Worm (Caenorhabditis elegans) whole organism, L3 larva: ENCODE results near the gene F59B2.8.
"Not testable (repeated sequence)": the region's sequence is repeated elsewhere in the genome, so short reads cannot be mapped to it uniquely, and the experiment has no call there.

Source experiments
- R02D3.7 ChIP-seq: fragments of 150-350 bp; optimal IDR thresholded peaks from 2 replicates; lab custom pipeline; 2014; ENCODE audit warnings: missing biosample characterization, missing genetic modification characterization
- ZK546.5 ChIP-seq: sonication (generic microtip); optimal IDR thresholded peaks from 2 replicates; lab custom pipeline; 2017; ENCODE audit warnings: missing biosample characterization, missing genetic modification characterization
- ama-1 ChIP-seq: fragments of 150-350 bp; optimal IDR thresholded peaks from 2 replicates; lab custom pipeline; 2018
- ceh-28 ChIP-seq: fragments of 150-350 bp; optimal IDR thresholded peaks from 2 replicates; lab custom pipeline; 2014; ENCODE audit warnings: missing biosample characterization, missing genetic modification reagents, missing genetic modification characterization
- ceh-82 ChIP-seq: fragments of 150-350 bp; optimal IDR thresholded peaks from 2 replicates; lab custom pipeline; 2014; ENCODE audit warnings: missing biosample characterization, missing genetic modification characterization
- ceh-9 ChIP-seq: sonication (generic microtip); optimal IDR thresholded peaks from 2 replicates; lab custom pipeline; 2018; ENCODE audit warnings: missing biosample characterization, missing genetic modification characterization
- egl-27 ChIP-seq: sonication (generic microtip); optimal IDR thresholded peaks from 4 replicates; lab custom pipeline; 2017; ENCODE audit warnings: missing biosample characterization, missing genetic modification reagents, missing genetic modification characterization
- elt-1 ChIP-seq: fragments of 150-350 bp; optimal IDR thresholded peaks from 2 replicates; lab custom pipeline; 2014; ENCODE audit warnings: missing biosample characterization, missing genetic modification characterization
- elt-2 ChIP-seq: sonication (generic microtip); optimal IDR thresholded peaks from 2 replicates; lab custom pipeline; 2016; ENCODE audit warnings: missing genetic modification reagents, mild to moderate bottlenecking, missing genetic modification characterization, missing compliant biosample characterization
- eor-1 ChIP-seq, 2 experiments: fragments of 150-350 bp; optimal IDR thresholded peaks; 2 replicates each; lab custom pipeline; 2014 to 2018; ENCODE audit warnings: missing biosample characterization in 2 of 2, missing genetic modification characterization in 2 of 2
- fkh-10 ChIP-seq: sonication (generic microtip); optimal IDR thresholded peaks from 2 replicates; lab custom pipeline; 2017; ENCODE audit warnings: missing biosample characterization, missing genetic modification reagents, missing genetic modification characterization
- fkh-2 ChIP-seq: fragments of 150-350 bp; optimal IDR thresholded peaks from 2 replicates; lab custom pipeline; 2014; ENCODE audit warnings: missing biosample characterization, missing genetic modification reagents, missing genetic modification characterization
- fos-1 ChIP-seq: fragments of 150-350 bp; optimal IDR thresholded peaks from 2 replicates; lab custom pipeline; 2014; ENCODE audit warnings: missing biosample characterization, missing genetic modification characterization
- hmg-11 ChIP-seq: sonication (generic microtip); optimal IDR thresholded peaks from 2 replicates; lab custom pipeline; 2016; ENCODE audit warnings: missing genetic modification characterization, missing compliant biosample characterization
- lin-39 ChIP-seq: fragments of 150-350 bp; optimal IDR thresholded peaks from 2 replicates; lab custom pipeline; 2018; ENCODE audit warnings: missing biosample characterization, missing genetic modification reagents, missing genetic modification characterization
- lsy-12 ChIP-seq: sonication (generic microtip); optimal IDR thresholded peaks from 2 replicates; lab custom pipeline; 2016; ENCODE audit warnings: mild to moderate bottlenecking, missing genetic modification characterization, missing compliant biosample characterization
- nfya-1 ChIP-seq: sonication (generic microtip); optimal IDR thresholded peaks from 2 replicates; lab custom pipeline; 2017; ENCODE audit warnings: missing genetic modification characterization, mild to moderate bottlenecking, missing compliant biosample characterization, antibody characterized with exemption, moderate library complexity; ENCODE audit not compliant: insufficient read depth
- nhr-12 ChIP-seq: fragments of 150-350 bp; optimal IDR thresholded peaks from 2 replicates; lab custom pipeline; 2014; ENCODE audit warnings: missing biosample characterization, missing genetic modification characterization
- nhr-23 ChIP-seq: fragments of 150-350 bp; optimal IDR thresholded peaks from 2 replicates; lab custom pipeline; 2014; ENCODE audit warnings: missing biosample characterization, missing genetic modification reagents, missing genetic modification characterization
- nhr-237 ChIP-seq: fragments of 150-350 bp; optimal IDR thresholded peaks from 2 replicates; lab custom pipeline; 2014; ENCODE audit warnings: missing biosample characterization, missing genetic modification characterization
- nhr-25 ChIP-seq: sonication (generic microtip); optimal IDR thresholded peaks from 2 replicates; lab custom pipeline; 2017; ENCODE audit warnings: missing biosample characterization, missing genetic modification characterization
- nhr-43 ChIP-seq: sonication (generic microtip); optimal IDR thresholded peaks from 2 replicates; lab custom pipeline; 2016; ENCODE audit warnings: mild to moderate bottlenecking, missing genetic modification characterization, missing compliant biosample characterization; ENCODE audit not compliant: poor library complexity, severe bottlenecking
- nhr-67 ChIP-seq: fragments of 150-350 bp; optimal IDR thresholded peaks from 2 replicates; lab custom pipeline; 2014; ENCODE audit warnings: missing biosample characterization, missing genetic modification characterization
- nhr-77 ChIP-seq: fragments of 150-350 bp; optimal IDR thresholded peaks from 2 replicates; lab custom pipeline; 2014; ENCODE audit warnings: missing biosample characterization, missing genetic modification characterization
- pqm-1 ChIP-seq: fragments of 150-350 bp; optimal IDR thresholded peaks from 2 replicates; lab custom pipeline; 2017; ENCODE audit warnings: missing biosample characterization, missing genetic modification characterization, inconsistent platforms
- skn-1 ChIP-seq: fragments of 150-350 bp; optimal IDR thresholded peaks from 2 replicates; lab custom pipeline; 2014; ENCODE audit warnings: missing biosample characterization, missing genetic modification characterization
- tbx-2 ChIP-seq: sonication (generic microtip); optimal IDR thresholded peaks from 2 replicates; lab custom pipeline; 2016; ENCODE audit warnings: mild to moderate bottlenecking, missing genetic modification characterization, missing compliant biosample characterization
- unc-39 ChIP-seq: sonication (generic microtip); optimal IDR thresholded peaks from 4 replicates; lab custom pipeline; 2017; ENCODE audit warnings: missing biosample characterization, missing genetic modification characterization
- unc-62 ChIP-seq: fragments of 150-350 bp; sonication (generic microtip); optimal IDR thresholded peaks from 4 replicates; lab custom pipeline; 2014; ENCODE audit warnings: missing biosample characterization, missing genetic modification reagents, missing genetic modification characterization
- ztf-11 ChIP-seq: fragments of 150-350 bp; optimal IDR thresholded peaks from 2 replicates; lab custom pipeline; 2014; ENCODE audit warnings: missing biosample characterization, missing genetic modification characterization

The F59B2.8 gene

ce11 chrIII:9005905-9006372 is 4.1 kb downstream of the F59B2.8 start, which contains the start of gene rab-6.1:
Gene rab-6.1, minus strand, starts transcription at chrIII:9005955.
- TF ChIP-seq ceh-82, ZK546.5, nhr-77 (tag; lab: Kevin White, UChicago): not testable (repeated sequence)

- TF ChIP-seq lin-39 (tag; lab: Kevin White, UChicago) (no peak), nhr-23 (no peak), nhr-43 (tag; lab: Kevin White, UChicago) (no peak), unc-39 (no peak)
Observed at ce11 chrIII:9004658-9005057, 5.3 kb downstream of the F59B2.8 start.

DNA sequence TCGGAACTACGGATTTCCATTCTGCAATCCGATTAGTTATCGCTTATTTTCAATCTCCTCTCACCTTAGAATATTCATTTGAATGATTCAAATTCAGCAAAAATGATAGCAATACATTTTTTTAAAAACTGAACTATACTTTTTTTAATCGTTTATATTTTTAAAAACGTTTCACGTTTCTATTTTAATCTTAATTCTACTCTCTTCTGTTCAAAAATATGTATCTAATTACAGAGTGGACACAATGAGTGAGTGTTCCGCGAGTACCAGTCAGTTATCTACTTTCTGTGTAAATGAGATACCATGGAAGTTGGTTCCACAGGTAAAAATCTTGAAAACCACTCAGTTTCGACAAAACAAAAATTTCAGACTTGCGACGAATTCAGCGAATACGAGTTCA is 7.5 kb downstream of the F59B2.8 start, which contains the start of the genes F59B2.15 and zif-1:
Gene F59B2.15, minus strand, starts transcription at position 101 of the 400 bp plus-strand sequence.
Gene zif-1, plus strand, starts transcription at position 235 of the 400 bp plus-strand sequence.
- TF ChIP-seq eor-1 (tag; optimal IDR thresholded peaks at IDR 0.05; lab: Kevin White, UChicago) = no peak
- TF ChIP-seq unc-62 = no peak
- TF ChIP-seq lsy-12 (tag; lab: Kevin White, UChicago) = no peak
- no peak for TF ChIP-seq nhr-77 (tag; lab: Kevin White, UChicago)
- TF ChIP-seq nhr-67 (tag; lab: Kevin White, UChicago) = no peak
- TF ChIP-seq nfya-1 = no peak
- TF ChIP-seq nhr-12 = no peak
- no peak for TF ChIP-seq fos-1 (tag; lab: Kevin White, UChicago)
- TF ChIP-seq nhr-237 (tag; lab: Kevin White, UChicago) = no peak
- TF ChIP-seq nhr-25 (tag; lab: Kevin White, UChicago) = no peak
- TF ChIP-seq unc-39 = no peak
- TF ChIP-seq ceh-9 = no peak
- TF ChIP-seq nhr-43 (tag; lab: Kevin White, UChicago) = no peak
- TF ChIP-seq R02D3.7 (tag; lab: Kevin White, UChicago) = no peak
- no peak for TF ChIP-seq elt-1 (tag; lab: Kevin White, UChicago)
- no peak for TF ChIP-seq skn-1 (tag; lab: Kevin White, UChicago)

- TF ChIP-seq skn-1 (tag; lab: Kevin White, UChicago) = no peak
- no peak for TF ChIP-seq R02D3.7 (tag; lab: Kevin White, UChicago)
- no peak for TF ChIP-seq nhr-77 (tag; lab: Kevin White, UChicago)
- no peak for TF ChIP-seq unc-62
- no peak for TF ChIP-seq fkh-10 (GFP tag; lab: Kevin White, UChicago)
- no peak for TF ChIP-seq nhr-67 (tag; lab: Kevin White, UChicago)
- TF ChIP-seq pqm-1 (tag; lab: Kevin White, UChicago) = no peak
- TF ChIP-seq ztf-11 (tag; lab: Kevin White, UChicago) = no peak
- TF ChIP-seq fkh-2 (tag; lab: Kevin White, UChicago) = no peak
- TF ChIP-seq ceh-28 = no peak
- TF ChIP-seq nhr-23 = no peak
- no peak for TF ChIP-seq ama-1 (lab: Kevin White, UChicago)
- TF ChIP-seq nfya-1 = no peak
Observed at ce11 chrIII:9001899-9002298, 8.1 kb downstream of the F59B2.8 start, which contains the start of gene rpn-6.2. Gene rpn-6.2, minus strand, starts transcription at chrIII:9001999.

DNA sequence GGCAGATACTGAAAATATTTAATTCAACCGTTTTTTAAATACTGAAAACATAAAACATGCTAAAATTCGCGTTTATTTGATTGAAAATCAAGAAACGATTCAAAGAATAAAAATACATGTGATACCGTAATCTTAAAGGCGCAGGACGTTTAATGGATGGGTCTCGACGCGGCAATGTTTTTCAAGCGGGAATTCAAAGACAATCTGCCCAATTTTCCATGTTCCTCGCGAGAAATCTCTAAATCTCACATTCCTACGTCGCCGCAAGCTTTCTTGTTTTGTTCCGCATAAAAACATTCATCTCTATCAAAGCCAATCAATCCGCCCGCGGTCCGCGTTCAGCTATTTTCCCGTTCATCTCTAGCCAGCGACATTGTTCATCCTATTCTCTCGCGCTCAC is 8.5 kb downstream of the F59B2.8 start:
- TF ChIP-seq ceh-28 (no peak), tbx-2 (no peak), lin-39 (tag; lab: Kevin White, UChicago) (no peak), egl-27 (tag; lab: Kevin White, UChicago) (no peak)

DNA sequence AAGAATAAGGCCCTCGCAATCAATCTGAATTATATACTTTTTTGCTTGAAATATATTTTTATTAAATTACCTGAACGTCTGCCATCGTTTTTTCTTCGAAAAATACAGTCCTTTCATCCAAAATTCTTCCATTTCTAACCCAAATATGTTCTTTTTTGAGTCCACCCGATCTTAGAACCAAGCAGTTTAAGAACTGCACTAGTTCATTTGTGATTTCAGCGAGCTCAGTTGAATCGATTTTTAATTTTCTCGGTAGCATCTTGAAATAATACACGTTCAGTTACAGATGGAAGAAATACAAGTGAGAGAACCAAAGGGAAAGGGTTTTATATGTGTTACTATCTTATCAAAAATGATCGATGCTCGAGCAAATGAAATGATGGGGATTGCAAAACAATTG is 10.5 kb downstream of the F59B2.8 start, which contains the start of gene F59B2.3:
Gene F59B2.3, minus strand, starts transcription at position 259 of the 400 bp plus-strand sequence.
- TF ChIP-seq elt-2 (peak; percentile 5), hmg-11 (tag; lab: Kevin White, UChicago) (no peak)

- peak; percentile 19 for TF ChIP-seq hmg-11 (tag; lab: Kevin White, UChicago)
- no peak for TF ChIP-seq egl-27 (tag; lab: Kevin White, UChicago)
- TF ChIP-seq fkh-10 (GFP tag; lab: Kevin White, UChicago) = no peak
- TF ChIP-seq nhr-67 (tag; lab: Kevin White, UChicago) = no peak
Observed at ce11 chrIII:8998884-8999283, 11.1 kb downstream of the F59B2.8 start.
